Worm (Caenorhabditis elegans): Measurements from ENCODE around the gene srh-277.

DNA sequence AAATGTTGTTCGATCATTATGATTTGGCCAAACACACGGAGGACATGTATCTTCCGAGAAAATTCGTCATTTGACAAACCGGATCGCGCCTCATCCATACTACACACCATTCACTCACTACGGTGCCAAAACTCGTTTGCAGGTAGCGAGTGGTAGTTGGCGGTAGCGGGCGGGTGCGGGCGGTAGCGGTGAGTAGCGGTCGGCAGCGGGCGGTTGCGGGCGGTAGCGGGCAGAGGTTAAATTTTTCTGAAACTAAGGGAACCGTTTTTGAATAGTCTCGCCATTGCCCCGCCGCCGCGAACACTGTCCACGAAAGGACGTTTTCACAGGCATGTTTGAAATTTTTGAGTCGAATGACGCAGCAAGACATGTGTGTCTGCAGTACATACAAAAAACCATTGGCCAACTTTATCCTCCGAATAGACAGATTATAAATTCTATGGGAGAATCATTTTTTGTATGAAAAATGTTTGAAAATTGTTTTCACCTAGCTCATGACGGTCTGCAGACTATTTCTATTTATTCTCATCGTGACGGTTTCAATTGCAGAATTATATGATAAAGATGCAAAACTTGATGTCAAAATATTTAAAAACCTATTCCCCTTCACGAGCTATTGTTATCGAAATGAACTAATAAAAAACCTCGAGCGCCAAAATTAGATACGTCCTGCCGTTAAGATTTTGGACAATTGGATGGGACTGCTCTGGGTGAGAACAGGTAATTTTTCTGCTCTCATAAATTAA lies 27.4 kb downstream of the srh-277 start, which contains the start of gene F11A5.16:
- TF ChIP-seq elt-2 (tag; optimal IDR thresholded peaks at IDR 0.05) (no peak), daf-12 (tag; optimal IDR thresholded peaks at IDR 0.05) (no peak), ZK546.5 (tag; optimal IDR thresholded peaks at IDR 0.05) (no peak), nhr-76 (tag; optimal IDR thresholded peaks at IDR 0.05) (no peak), zag-1 (tag; optimal IDR thresholded peaks at IDR 0.05) (no peak), unc-62 (GFP tag; optimal IDR thresholded peaks at IDR 0.05) (no peak), nhr-28 (tag; optimal IDR thresholded peaks at IDR 0.05) (no peak), nhr-23 (tag; optimal IDR thresholded peaks at IDR 0.05) (no peak), skn-1 (tag; optimal IDR thresholded peaks at IDR 0.05) (no peak)
